Fruit fly (Drosophila melanogaster): ENCODE data around the gene Vav.

dm6 chrX:19276489-19277117 is 15.0 kb downstream of the Vav start, which contains the start of the genes CG32537 and CG32536:
- TF ChIP-seq kay (GFP tag; ENCODE audit: borderline replicate concordance) (no peak), cnc (optimal IDR thresholded peaks at IDR 0.05) (no peak), CG1620 (GFP tag; optimal IDR thresholded peaks at IDR 0.05) (no peak), toe (GFP tag; optimal IDR thresholded peaks at IDR 0.05) (no peak), Crg-1 (GFP tag; optimal IDR thresholded peaks at IDR 0.05) (no peak), cic (GFP tag; optimal IDR thresholded peaks at IDR 0.05) (no peak), CG7045 (GFP tag; optimal IDR thresholded peaks at IDR 0.05) (no peak)

All from whole organism, adult.